Worm (Caenorhabditis elegans) whole organism, midembryonic: ENCODE results near the gene C48A7.16.

Source experiments
- T22C8.4 ChIP-seq: fragments of 200-800 bp; sonication (Bioruptor generic); IDR thresholded peaks from 2 replicates; pipeline ENCODE4 v1.3.6; 2022; ENCODE audit warnings: missing genetic modification characterization, missing compliant biosample characterization
- cog-1 ChIP-seq: sonication (generic microtip); optimal IDR thresholded peaks from 2 replicates; lab custom pipeline; 2016; ENCODE audit warnings: missing genetic modification characterization, missing compliant biosample characterization
- flt-1 ChIP-seq: fragments of 200-800 bp; sonication (Bioruptor generic); IDR thresholded peaks from 2 replicates; pipeline ENCODE4 v1.3.6; 2022; ENCODE audit warnings: missing genetic modification characterization, missing compliant biosample characterization
- klf-2 ChIP-seq: fragments of 200-800 bp; sonication (Bioruptor generic); conservative IDR thresholded peaks from 2 replicates; pipeline ENCODE4 v1.3.6; 2022; ENCODE audit warnings: missing genetic modification reagents, missing genetic modification characterization, missing compliant biosample characterization
- med-1 ChIP-seq: sonication (generic microtip); optimal IDR thresholded peaks from 2 replicates; lab custom pipeline; 2017; ENCODE audit warnings: missing genetic modification characterization, mild to moderate bottlenecking, missing compliant biosample characterization, antibody characterized with exemption, missing genetic modification reagents; ENCODE audit not compliant: insufficient read depth
- ref-1 ChIP-seq: fragments of 200-800 bp; sonication (Bioruptor generic); conservative IDR thresholded peaks from 2 replicates; pipeline ENCODE4 v1.3.6; 2022; ENCODE audit warnings: missing genetic modification reagents, missing genetic modification characterization, missing compliant biosample characterization
- tab-1 ChIP-seq: fragments of 200-800 bp; sonication (Bioruptor generic); IDR thresholded peaks from 2 replicates; pipeline ENCODE4 v1.3.6; 2022; ENCODE audit warnings: missing genetic modification characterization, missing compliant biosample characterization
- ztf-23 ChIP-seq: fragments of 200-800 bp; sonication (Bioruptor generic); IDR thresholded peaks from 2 replicates; pipeline ENCODE4 v1.3.6; 2022; ENCODE audit warnings: missing genetic modification reagents, missing genetic modification characterization, missing compliant biosample characterization
- ztf-29 ChIP-seq: fragments of 200-800 bp; sonication (Bioruptor generic); IDR thresholded peaks from 2 replicates; pipeline ENCODE4 v1.3.6; 2022; ENCODE audit warnings: missing genetic modification reagents, missing genetic modification characterization, missing compliant biosample characterization

C48A7.16 gene

DNA sequence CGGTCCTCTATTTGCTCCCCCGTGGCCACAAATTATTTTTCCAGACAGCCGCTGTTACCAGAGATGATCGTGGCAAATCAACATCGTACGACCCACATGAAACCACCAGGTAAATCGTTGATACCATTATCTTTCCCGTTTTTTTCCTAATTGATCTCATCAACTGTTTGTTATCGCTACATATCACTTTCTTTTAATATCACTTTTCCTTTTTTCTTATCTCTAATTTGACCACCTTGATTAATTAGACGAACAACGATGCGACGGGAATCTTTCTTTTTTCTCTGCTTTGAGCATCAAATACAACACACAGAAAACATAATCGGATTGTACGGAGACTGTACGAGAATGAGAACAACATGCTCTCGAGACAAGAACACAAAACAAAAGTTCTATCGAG lies 35.0 kb downstream of the C48A7.16 start:
- no peak for TF ChIP-seq tab-1 (GFP tag; lab: Robert Waterston, UW)
- TF ChIP-seq flt-1 (GFP tag; lab: Robert Waterston, UW) = no peak
- no peak for TF ChIP-seq ref-1 (GFP tag; lab: Robert Waterston, UW)
- no peak for TF ChIP-seq cog-1 (tag; lab: Kevin White, UChicago)
- TF ChIP-seq ztf-23 (GFP tag; lab: Robert Waterston, UW) = no peak
- TF ChIP-seq klf-2 = no peak
- TF ChIP-seq T22C8.4 (GFP tag; lab: Robert Waterston, UW) = no peak
- no peak for TF ChIP-seq ztf-29 (GFP tag; lab: Robert Waterston, UW)
- no peak for TF ChIP-seq med-1

ce11 chrIV:7440985-7441384 lies 35.7 kb downstream of the C48A7.16 start:
- TF ChIP-seq flt-1 (GFP tag; lab: Robert Waterston, UW) = 0 out of 2 replicates have a peak, but pooled peaks have one; percentile 37

DNA sequence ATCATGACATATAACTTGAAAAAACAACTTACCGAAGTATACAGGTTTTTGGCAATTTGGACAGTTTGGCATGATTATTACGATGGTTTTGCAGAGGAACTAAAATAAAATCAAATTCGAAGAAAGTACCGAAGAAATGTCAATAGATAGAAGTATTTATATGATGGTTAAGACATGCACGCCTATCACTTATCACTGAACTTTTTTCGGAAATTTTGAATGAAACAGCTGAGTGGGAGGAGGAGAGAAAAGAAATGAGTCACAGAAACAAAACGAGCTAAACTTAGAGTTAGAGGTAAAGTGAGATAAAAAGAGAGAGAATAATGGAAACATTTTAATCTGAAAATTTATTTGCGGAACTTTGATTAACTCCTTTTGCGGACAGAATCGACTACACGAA lies 40.0 kb downstream of the C48A7.16 start, which contains the start of gene valv-1:
TSS of gene valv-1 (minus strand) at position 101 of the 400 bp plus-strand sequence.
- no peak for TF ChIP-seq ztf-29 (GFP tag; lab: Robert Waterston, UW)
- TF ChIP-seq med-1 = no peak
- TF ChIP-seq ztf-23 (GFP tag; lab: Robert Waterston, UW) = no peak
- TF ChIP-seq cog-1 (tag; lab: Kevin White, UChicago) = no peak
- TF ChIP-seq flt-1 (GFP tag; lab: Robert Waterston, UW) = no peak
- no peak for TF ChIP-seq klf-2
- TF ChIP-seq T22C8.4 (GFP tag; lab: Robert Waterston, UW) = no peak
- no peak for TF ChIP-seq ref-1 (GFP tag; lab: Robert Waterston, UW)
- TF ChIP-seq tab-1 (GFP tag; lab: Robert Waterston, UW) = no peak

DNA sequence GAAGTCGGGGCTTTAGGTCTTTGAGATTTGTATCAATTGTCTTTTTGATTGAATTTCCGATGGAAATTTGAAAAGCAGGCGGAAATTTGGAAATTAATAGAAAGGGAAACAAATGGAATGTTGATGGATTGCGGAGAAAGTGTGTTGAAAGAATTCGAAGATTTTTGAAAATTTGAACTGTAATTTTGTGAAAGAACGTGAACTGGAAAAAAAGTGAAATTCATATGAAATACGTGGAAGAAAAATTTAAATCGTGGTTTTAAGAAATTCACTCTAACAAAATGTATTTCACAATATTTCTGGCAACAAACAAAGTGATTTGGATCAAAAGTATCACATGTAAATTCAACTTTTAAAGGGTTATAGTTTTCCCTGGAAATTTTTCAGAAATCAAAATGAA lies 40.7 kb downstream of the C48A7.16 start, which contains the start of gene B0496.1:
TSS of gene B0496.1 (plus strand) at position 301 of the 400 bp plus-strand sequence.
- no peak for TF ChIP-seq cog-1 (tag; lab: Kevin White, UChicago)
- TF ChIP-seq ztf-29 (GFP tag; lab: Robert Waterston, UW) = no peak
- TF ChIP-seq ztf-23 (GFP tag; lab: Robert Waterston, UW) = no peak
- TF ChIP-seq med-1 = no peak
- no peak for TF ChIP-seq klf-2
- no peak for TF ChIP-seq flt-1 (GFP tag; lab: Robert Waterston, UW)
- no peak for TF ChIP-seq T22C8.4 (GFP tag; lab: Robert Waterston, UW)
- TF ChIP-seq ref-1 (GFP tag; lab: Robert Waterston, UW) = no peak
- no peak for TF ChIP-seq tab-1 (GFP tag; lab: Robert Waterston, UW)

- TF ChIP-seq flt-1 (GFP tag; lab: Robert Waterston, UW) = no peak
- no peak for TF ChIP-seq klf-2
- no peak for TF ChIP-seq T22C8.4 (GFP tag; lab: Robert Waterston, UW)
- no peak for TF ChIP-seq med-1
- no peak for TF ChIP-seq ztf-29 (GFP tag; lab: Robert Waterston, UW)
- no peak for TF ChIP-seq cog-1 (tag; lab: Kevin White, UChicago)
- no peak for TF ChIP-seq ztf-23 (GFP tag; lab: Robert Waterston, UW)
Measured at ce11 chrIV:7447556-7447955, 42.3 kb downstream of the C48A7.16 start, which contains the start of gene B0496.2. B0496.2 (plus strand) TSS chrIV:7447856.

ce11 chrIV:7451345-7451744 lies 46.1 kb downstream of the C48A7.16 start, which contains the start of gene tes-1:
tes-1 (minus strand) TSS chrIV:7451445.
- no peak for TF ChIP-seq tab-1 (GFP tag; lab: Robert Waterston, UW)
- TF ChIP-seq med-1 = no peak
- TF ChIP-seq flt-1 (GFP tag; lab: Robert Waterston, UW) = no peak
- no peak for TF ChIP-seq T22C8.4 (GFP tag; lab: Robert Waterston, UW)
- TF ChIP-seq ztf-23 (GFP tag; lab: Robert Waterston, UW) = no peak
- no peak for TF ChIP-seq cog-1 (tag; lab: Kevin White, UChicago)
- TF ChIP-seq klf-2 = no peak
- no peak for TF ChIP-seq ref-1 (GFP tag; lab: Robert Waterston, UW)
- TF ChIP-seq ztf-29 (GFP tag; lab: Robert Waterston, UW) = no peak

- TF ChIP-seq flt-1 (GFP tag; lab: Robert Waterston, UW) = no peak
- no peak for TF ChIP-seq ref-1 (GFP tag; lab: Robert Waterston, UW)
- no peak for TF ChIP-seq klf-2
- TF ChIP-seq cog-1 (tag; lab: Kevin White, UChicago) = no peak
Measured at ce11 chrIV:7453661-7454159, 48.4 kb downstream of the C48A7.16 start.

DNA sequence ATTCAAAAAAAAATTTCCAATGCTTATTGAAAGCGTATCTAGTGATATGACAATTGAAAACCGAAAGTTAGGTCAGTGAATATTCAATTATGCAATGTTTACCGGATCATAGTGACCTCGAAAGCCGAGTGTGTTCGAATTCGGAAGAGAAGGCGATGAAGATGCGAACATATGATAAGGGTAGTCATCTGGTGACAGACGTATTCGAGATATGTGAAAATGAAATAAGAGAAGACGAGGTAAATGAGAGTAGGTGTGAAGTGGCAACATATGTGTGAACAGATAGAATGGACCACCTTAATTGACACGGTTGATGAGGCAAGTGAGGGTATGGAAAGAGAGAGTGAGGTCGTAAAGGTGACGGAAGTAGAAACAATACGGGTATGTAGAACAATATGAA lies 49.6 kb downstream of the C48A7.16 start:
- TF ChIP-seq tab-1 (GFP tag; lab: Robert Waterston, UW) (no peak), ztf-29 (GFP tag; lab: Robert Waterston, UW) (peak; percentile 5; the same call in 1 of the 2 replicates), med-1 (no peak), klf-2 (no peak), flt-1 (GFP tag; lab: Robert Waterston, UW) (no peak)
